Worm (Caenorhabditis elegans): ENCODE measurements around the gene ptd-2.
A peak's percentile ranks its signal among the peaks of the same experiment; 100 is the strongest.

Gene ptd-2

ce11 chrV:9268202-9268601, 18.2 kb downstream of the ptd-2 start:
- no peak for TF ChIP-seq arid-1 (GFP tag; conservative IDR thresholded peaks at IDR 0.05)
- no peak for TF ChIP-seq aly-2 (tag; optimal IDR thresholded peaks at IDR 0.05)
- peak; percentile 86 for TF ChIP-seq aha-1 (tag)
- TF ChIP-seq nhr-28 (tag; optimal IDR thresholded peaks at IDR 0.05) = no peak
- no peak for TF ChIP-seq sdz-12 (GFP tag; optimal IDR thresholded peaks at IDR 0.05)
- TF ChIP-seq spr-1 (tag; optimal IDR thresholded peaks at IDR 0.05) = no peak

- TF ChIP-seq zfp-3 (GFP tag; conservative IDR thresholded peaks at IDR 0.05) = no peak
- TF ChIP-seq spr-3 (GFP tag; optimal IDR thresholded peaks at IDR 0.05) = no peak
- no peak for TF ChIP-seq ceh-44 (GFP tag; IDR thresholded peaks at IDR 0.05)
- TF ChIP-seq F37D6.2 (tag; optimal IDR thresholded peaks at IDR 0.05) = no peak
- TF ChIP-seq set-16 (GFP tag; IDR thresholded peaks at IDR 0.05) = no peak
- TF ChIP-seq madf-9 (GFP tag; conservative IDR thresholded peaks at IDR 0.05) = no peak
- TF ChIP-seq nhr-111 (GFP tag; optimal IDR thresholded peaks at IDR 0.05) = no peak
- no peak for TF ChIP-seq daf-19 (GFP tag; conservative IDR thresholded peaks at IDR 0.05)
- TF ChIP-seq vab-7 (GFP tag; IDR thresholded peaks at IDR 0.05) = no peak
- TF ChIP-seq nhr-6 (tag; optimal IDR thresholded peaks at IDR 0.05) = no peak
- TF ChIP-seq lir-3 (tag; optimal IDR thresholded peaks at IDR 0.05) = no peak
- TF ChIP-seq D1046.2 (GFP tag; IDR thresholded peaks at IDR 0.05) = no peak
- no peak for TF ChIP-seq nhr-77 (tag; optimal IDR thresholded peaks at IDR 0.05)
- TF ChIP-seq Y48G9A.11 (GFP tag; IDR thresholded peaks at IDR 0.05) = no peak
- TF ChIP-seq ceh-82 (tag; optimal IDR thresholded peaks at IDR 0.05) = no peak
- peak; percentile 41; the same call in 1 of the 2 replicates for TF ChIP-seq hmg-1.1 (GFP tag; IDR thresholded peaks at IDR 0.05)
- TF ChIP-seq egl-43 (GFP tag; IDR thresholded peaks at IDR 0.05) = no peak
- TF ChIP-seq nhr-11 (tag; optimal IDR thresholded peaks at IDR 0.05) = no peak
- no peak for TF ChIP-seq lin-38 (GFP tag; IDR thresholded peaks at IDR 0.05)
- TF ChIP-seq hif-1 (tag; optimal IDR thresholded peaks at IDR 0.05) = peak in 1 of 2 experiments; percentile 9
- no peak for TF ChIP-seq ces-1 (GFP tag; optimal IDR thresholded peaks at IDR 0.05)
- TF ChIP-seq T20F7.1 (GFP tag; optimal IDR thresholded peaks at IDR 0.05) = no peak
- no peak for TF ChIP-seq ceh-62 (tag; optimal IDR thresholded peaks at IDR 0.05)
- no peak for TF ChIP-seq ceh-32 (tag; optimal IDR thresholded peaks at IDR 0.05; ENCODE audit: poor library complexity)
- no peak for TF ChIP-seq pha-4 (GFP tag; IDR thresholded peaks at IDR 0.05)
- TF ChIP-seq pha-4 (tag; optimal IDR thresholded peaks at IDR 0.05) = no peak
- TF ChIP-seq dve-1 (tag; optimal IDR thresholded peaks at IDR 0.05; ENCODE audit: insufficient read depth) = no peak
- TF ChIP-seq nhr-42 (GFP tag; IDR thresholded peaks at IDR 0.05) = no peak
- TF ChIP-seq F44E2.7 (GFP tag; IDR thresholded peaks at IDR 0.05) = no peak
- no peak for TF ChIP-seq nhr-237 (tag; optimal IDR thresholded peaks at IDR 0.05)
- no peak for TF ChIP-seq zag-1 (tag; optimal IDR thresholded peaks at IDR 0.05)
- TF ChIP-seq zip-11 (GFP tag; IDR thresholded peaks at IDR 0.05) = no peak
- no peak for TF ChIP-seq zfp-2 (tag; optimal IDR thresholded peaks at IDR 0.05)
- no peak for TF ChIP-seq R02D3.7 (tag; optimal IDR thresholded peaks at IDR 0.05)
- no peak for TF ChIP-seq rbr-2 (tag; optimal IDR thresholded peaks at IDR 0.05)
- TF ChIP-seq ztf-11 (tag; optimal IDR thresholded peaks at IDR 0.05) = no peak
- no peak for TF ChIP-seq egl-27 (tag; optimal IDR thresholded peaks at IDR 0.05)
- TF ChIP-seq nhr-28 (tag; optimal IDR thresholded peaks at IDR 0.05) = no peak
- peak; percentile 29 for TF ChIP-seq fkh-10 (GFP tag; optimal IDR thresholded peaks at IDR 0.05)
- TF ChIP-seq madf-5 (GFP tag; IDR thresholded peaks at IDR 0.05) = no peak
- TF ChIP-seq aha-1 (tag) = no peak
- TF ChIP-seq daf-16 (GFP tag; optimal IDR thresholded peaks at IDR 0.05) = peak in 1 of 2 experiments; percentile 6
- TF ChIP-seq daf-16 (tag; optimal IDR thresholded peaks at IDR 0.05) = no peak
- no peak for TF ChIP-seq ceh-28 (tag; optimal IDR thresholded peaks at IDR 0.05)
- TF ChIP-seq mdl-1 (tag; optimal IDR thresholded peaks at IDR 0.05) = peak in 1 of 2 experiments; percentile 6
- TF ChIP-seq snpc-1.2 (GFP tag; IDR thresholded peaks at IDR 0.05) = no peak
- no peak for TF ChIP-seq nhr-48 (tag; optimal IDR thresholded peaks at IDR 0.05)
Observed at ce11 chrV:9270442-9270841, 20.4 kb downstream of the ptd-2 start.

Measured in whole organism, L4 larva.